Worm (Caenorhabditis elegans): ENCODE data around the gene Y41G9A.6.

- TF ChIP-seq him-1 (tag; optimal IDR thresholded peaks at IDR 0.05): no peak
- TF ChIP-seq dao-5 (tag; optimal IDR thresholded peaks at IDR 0.05): no peak
- no peak for TF ChIP-seq W03F9.2 (tag; optimal IDR thresholded peaks at IDR 0.05)
Observed at ce11 chrX:2969447-2969989, 34.1 kb downstream of the Y41G9A.6 start.
